Worm (Caenorhabditis elegans) whole organism, early embryonic: ENCODE measurements around the gene F40F9.10.

Experiments
- B0310.2 ChIP-seq: sonication (generic microtip); optimal IDR thresholded peaks from 2 replicates; lab custom pipeline; 2016; ENCODE audit warnings: mild to moderate bottlenecking, missing genetic modification characterization, missing compliant biosample characterization
- aly-1 ChIP-seq: sonication (generic microtip); optimal IDR thresholded peaks from 2 replicates; lab custom pipeline; 2016; ENCODE audit warnings: missing genetic modification characterization, missing compliant biosample characterization
- ama-1 ChIP-seq: fragments of 150-350 bp; optimal IDR thresholded peaks from 2 replicates; lab custom pipeline; 2014
- ceh-36 ChIP-seq: sonication (generic microtip); optimal IDR thresholded peaks from 2 replicates; lab custom pipeline; 2016; ENCODE audit warnings: missing genetic modification characterization, inconsistent platforms, missing compliant biosample characterization
- ets-7 ChIP-seq: sonication (generic microtip); optimal IDR thresholded peaks from 2 replicates; lab custom pipeline; 2016; ENCODE audit warnings: missing genotype, missing genetic modification characterization, missing compliant biosample characterization
- flt-1 ChIP-seq: fragments of 200-800 bp; sonication (Bioruptor generic); IDR thresholded peaks from 2 replicates; pipeline ENCODE4 v1.3.6; 2022; ENCODE audit warnings: missing genetic modification characterization, missing compliant biosample characterization
- hmg-4 ChIP-seq: fragments of 200-800 bp; sonication (Bioruptor generic); optimal IDR thresholded peaks from 2 replicates; lab custom pipeline; 2018; ENCODE audit warnings: mild to moderate bottlenecking, missing genetic modification characterization, missing compliant biosample characterization
- pes-1 ChIP-seq: fragments of 200-800 bp; sonication (Bioruptor generic); IDR thresholded peaks from 2 replicates; pipeline ENCODE4 v1.3.6; 2022; ENCODE audit warnings: missing genetic modification reagents, missing genetic modification characterization, missing compliant biosample characterization
- scrt-1 ChIP-seq: fragments of 200-800 bp; sonication (Bioruptor generic); IDR thresholded peaks from 2 replicates; pipeline ENCODE4 v1.3.6; 2022; ENCODE audit warnings: missing genetic modification characterization, missing compliant biosample characterization
- sea-1 ChIP-seq: fragments of 200-800 bp; sonication (Bioruptor generic); conservative IDR thresholded peaks from 2 replicates; pipeline ENCODE4 v1.3.6; 2022; ENCODE audit warnings: missing genetic modification characterization, missing compliant biosample characterization
- tbx-11 ChIP-seq: fragments of 200-800 bp; sonication (Bioruptor generic); IDR thresholded peaks from 2 replicates; pipeline ENCODE4 v1.3.6; 2022; ENCODE audit warnings: missing genetic modification characterization, missing compliant biosample characterization
- tra-4 ChIP-seq: sonication (generic microtip); optimal IDR thresholded peaks from 2 replicates; lab custom pipeline; 2017; ENCODE audit warnings: missing genetic modification characterization, missing compliant biosample characterization

- TF ChIP-seq ama-1 (lab: Kevin White, UChicago) (no peak), aly-1 (tag; lab: Kevin White, UChicago) (no peak), ceh-36 (tag; lab: Kevin White, UChicago) (no peak), tbx-11 (no peak), hmg-4 (no peak), tra-4 (tag; lab: Kevin White, UChicago) (no peak), sea-1 (no peak), B0310.2 (tag; lab: Kevin White, UChicago) (no peak), flt-1 (GFP tag; lab: Robert Waterston, UW) (no peak), pes-1 (GFP tag; lab: Robert Waterston, UW) (no peak), scrt-1 (GFP tag; lab: Robert Waterston, UW) (no peak), ets-7 (tag; lab: Kevin White, UChicago) (no peak)
Observed at ce11 chrV:9702755-9703154, 10.7 kb downstream of the F40F9.10 start, which contains the start of gene xbx-6.
